Fruit fly (Drosophila melanogaster): Measurements from ENCODE around the gene Cyp4d2.

The Cyp4d2 gene

dm6 chrX:2172420-2172827 is 3.4 kb upstream of the Cyp4d2 start, which contains the start of gene ND-B14.5A (continued):
- TF ChIP-seq CG34376 (GFP tag; optimal IDR thresholded peaks at IDR 0.05) (no peak), CG3163 (GFP tag; optimal IDR thresholded peaks at IDR 0.05) (no peak), Atf-2 (GFP tag; optimal IDR thresholded peaks at IDR 0.05) (no peak), croc (GFP tag; conservative IDR thresholded peaks at IDR 0.05) (no peak), cg (GFP tag; optimal IDR thresholded peaks at IDR 0.05) (no peak), gcm (GFP tag; optimal IDR thresholded peaks at IDR 0.05) (no peak), ranshi (GFP tag; IDR thresholded peaks at IDR 0.05) (no peak), lola (GFP tag; optimal IDR thresholded peaks at IDR 0.05) (no peak), shn (GFP tag; optimal IDR thresholded peaks at IDR 0.05) (no peak), exex (tag; optimal IDR thresholded peaks at IDR 0.05) (no peak), dati (GFP tag; IDR thresholded peaks at IDR 0.05) (no peak), disco-r (GFP tag; optimal IDR thresholded peaks at IDR 0.05) (no peak), CG12942 (GFP tag; optimal IDR thresholded peaks at IDR 0.05) (no peak), CG1647 (GFP tag; optimal IDR thresholded peaks at IDR 0.05) (no peak), Ravus (GFP tag; IDR thresholded peaks at IDR 0.05) (no peak), Max (GFP tag; optimal IDR thresholded peaks at IDR 0.05) (no peak), chinmo (GFP tag; IDR thresholded peaks at IDR 0.05; ENCODE audit: partially characterized antibody) (peak; percentile 96), lilli (GFP tag; optimal IDR thresholded peaks at IDR 0.05) (no peak), CG6254 (GFP tag; optimal IDR thresholded peaks at IDR 0.05) (no peak), NfI (GFP tag; optimal IDR thresholded peaks at IDR 0.05) (no peak), Dfd (GFP tag; optimal IDR thresholded peaks at IDR 0.05) (no peak), dmrt99B (tag; optimal IDR thresholded peaks at IDR 0.05) (no peak), maf-S (GFP tag; optimal IDR thresholded peaks at IDR 0.05) (no peak), CG14014 (GFP tag; IDR thresholded peaks at IDR 0.05) (no peak), CG1233 (GFP tag; optimal IDR thresholded peaks at IDR 0.05) (no peak), knrl (GFP tag; IDR thresholded peaks at IDR 0.05; ENCODE audit: partially characterized antibody) (peak; percentile 80), CG7963 (GFP tag; IDR thresholded peaks at IDR 0.05; ENCODE audit: partially characterized antibody) (peak; percentile 95), CG8478 (optimal IDR thresholded peaks at IDR 0.05) (no peak), crp (GFP tag; optimal IDR thresholded peaks at IDR 0.05) (peak in 1 of 2 experiments; percentile 64), CG11723 (GFP tag; optimal IDR thresholded peaks at IDR 0.05) (no peak), Hand (GFP tag; optimal IDR thresholded peaks at IDR 0.05) (no peak), Atf6 (GFP tag; IDR thresholded peaks at IDR 0.05) (no peak), sqz (GFP tag; optimal IDR thresholded peaks at IDR 0.05) (no peak), CG17385 (GFP tag; optimal IDR thresholded peaks at IDR 0.05) (no peak), sd (tag; optimal IDR thresholded peaks at IDR 0.05) (no peak), Gsc (GFP tag; IDR thresholded peaks at IDR 0.05) (no peak), CG11398 (GFP tag; optimal IDR thresholded peaks at IDR 0.05) (no peak), CG5180 (GFP tag; optimal IDR thresholded peaks at IDR 0.05) (no peak), HHEX (GFP tag; optimal IDR thresholded peaks at IDR 0.05) (no peak), Dll (GFP tag; IDR thresholded peaks at IDR 0.05; ENCODE audit: partially characterized antibody) (peak; percentile 92), tll (GFP tag; optimal IDR thresholded peaks at IDR 0.05) (no peak), Dbx (GFP tag; IDR thresholded peaks at IDR 0.05) (no peak), CG13424 (tag; optimal IDR thresholded peaks at IDR 0.05) (no peak), CG2129 (GFP tag; IDR thresholded peaks at IDR 0.05; ENCODE audit: partially characterized antibody) (peak; percentile 83), Awh (GFP tag; IDR thresholded peaks at IDR 0.05) (no peak), Dip3 (GFP tag; optimal IDR thresholded peaks at IDR 0.05) (no peak), CG43689 (GFP tag; IDR thresholded peaks at IDR 0.05) (no peak), Dp (GFP tag; optimal IDR thresholded peaks at IDR 0.05) (peak; percentile 67), CG17361 (GFP tag; IDR thresholded peaks at IDR 0.05) (no peak), tin (GFP tag; optimal IDR thresholded peaks at IDR 0.05) (no peak), grn (GFP tag; optimal IDR thresholded peaks at IDR 0.05) (no peak)

Data from whole organism, embryonic.